Worm (Caenorhabditis elegans) whole organism, young adult: ENCODE results near the gene cope-1.

Experiments used
- T26A5.8 ChIP-seq: sonication (generic microtip); optimal IDR thresholded peaks from 2 replicates; lab custom pipeline; 2016; ENCODE audit warnings: missing genetic modification characterization, missing compliant biosample characterization
- Y56A3A.18 ChIP-seq: fragments of 200-800 bp; sonication (Bioruptor generic); IDR thresholded peaks from 2 replicates; pipeline ENCODE4 v1.3.6; 2022; ENCODE audit warnings: missing genetic modification reagents, missing genetic modification characterization, missing compliant biosample characterization
- Y95B8A.8 ChIP-seq: fragments of 200-800 bp; sonication (Bioruptor generic); IDR thresholded peaks from 2 replicates; pipeline ENCODE4 v1.3.6; 2022; ENCODE audit warnings: missing genetic modification reagents, missing genetic modification characterization, missing compliant biosample characterization
- ama-1 ChIP-seq, 3 experiments: fragments of 150-350 bp in 1 of 3; sonication (generic microtip) in 2 of 3; optimal IDR thresholded peaks; 2 replicates each; lab custom pipeline; 2014 to 2018; ENCODE audit warnings: missing biosample characterization in 2 of 3, missing genetic modification characterization in 2 of 3, missing genetic modification reagents in 2 of 3
- attf-5 ChIP-seq: fragments of 200-800 bp; sonication (Bioruptor generic); optimal IDR thresholded peaks from 2 replicates; lab custom pipeline; 2018; ENCODE audit warnings: mild to moderate bottlenecking, missing genetic modification characterization, missing compliant biosample characterization
- egrh-3 ChIP-seq: fragments of 200-800 bp; sonication (Bioruptor generic); IDR thresholded peaks from 2 replicates; pipeline ENCODE4 v1.3.6; 2022; ENCODE audit warnings: missing genetic modification reagents, missing genetic modification characterization, missing compliant biosample characterization
- him-1 ChIP-seq: sonication (generic microtip); optimal IDR thresholded peaks from 2 replicates; lab custom pipeline; 2016; ENCODE audit warnings: missing genotype, missing genetic modification reagents, missing genetic modification characterization, missing compliant biosample characterization
- hsf-1 ChIP-seq: fragments of 200-800 bp; sonication (Bioruptor generic); IDR thresholded peaks from 2 replicates; pipeline ENCODE4 v1.3.6; 2022; ENCODE audit warnings: missing genetic modification reagents, missing genetic modification characterization, missing compliant biosample characterization
- madf-6 ChIP-seq: fragments of 200-800 bp; sonication (Bioruptor generic); IDR thresholded peaks from 2 replicates; pipeline ENCODE4 v1.3.6; 2022; ENCODE audit warnings: missing genetic modification reagents, missing genetic modification characterization, missing compliant biosample characterization
- nfya-1 ChIP-seq: sonication (generic microtip); optimal IDR thresholded peaks from 2 replicates; lab custom pipeline; 2017; ENCODE audit warnings: antibody characterized with exemption, missing compliant biosample characterization, missing genetic modification characterization, borderline replicate concordance; ENCODE audit not compliant: insufficient read depth
- nhr-90 ChIP-seq: sonication (generic microtip); optimal IDR thresholded peaks from 2 replicates; lab custom pipeline; 2016; ENCODE audit warnings: missing genotype, mild to moderate bottlenecking, missing genetic modification characterization, missing compliant biosample characterization
- pha-4 ChIP-seq: fragments of 150-350 bp; sonication (generic microtip); optimal IDR thresholded peaks from 2 replicates; lab custom pipeline; 2014; ENCODE audit warnings: missing biosample characterization, missing genetic modification reagents, missing genetic modification characterization
- ztf-28 ChIP-seq: fragments of 200-800 bp; sonication (Bioruptor generic); IDR thresholded peaks from 2 replicates; pipeline ENCODE4 v1.3.6; 2022; ENCODE audit warnings: missing genetic modification reagents, missing genetic modification characterization, missing compliant biosample characterization

- TF ChIP-seq hsf-1 (GFP tag; lab: Robert Waterston, UW) (no peak), pha-4 (no peak), T26A5.8 (tag; lab: Kevin White, UChicago) (no peak), Y56A3A.18 (no peak), ama-1 (optimal IDR thresholded peaks at IDR 0.05; lab: Kevin White, UChicago) (no peak), ama-1 (GFP tag; optimal IDR thresholded peaks at IDR 0.05; lab: Kevin White, UChicago) (no peak), egrh-3 (GFP tag; lab: Robert Waterston, UW) (no peak), ztf-28 (GFP tag; lab: Robert Waterston, UW) (no peak), attf-5 (GFP tag; lab: Kevin White, UChicago) (no peak), nfya-1 (tag; lab: Kevin White, UChicago) (no peak), him-1 (tag; lab: Kevin White, UChicago) (no peak), madf-6 (GFP tag; lab: Robert Waterston, UW) (no peak), nhr-90 (tag; lab: Kevin White, UChicago) (no peak), Y95B8A.8 (GFP tag; lab: Robert Waterston, UW) (no peak)
Measured at ce11 chrIII:13458978-13459596, 33.0 kb downstream of the cope-1 start, which contains the start of gene tag-164.
